Worm (Caenorhabditis elegans): Measurements from ENCODE around the gene wht-6.

wht-6 gene

DNA sequence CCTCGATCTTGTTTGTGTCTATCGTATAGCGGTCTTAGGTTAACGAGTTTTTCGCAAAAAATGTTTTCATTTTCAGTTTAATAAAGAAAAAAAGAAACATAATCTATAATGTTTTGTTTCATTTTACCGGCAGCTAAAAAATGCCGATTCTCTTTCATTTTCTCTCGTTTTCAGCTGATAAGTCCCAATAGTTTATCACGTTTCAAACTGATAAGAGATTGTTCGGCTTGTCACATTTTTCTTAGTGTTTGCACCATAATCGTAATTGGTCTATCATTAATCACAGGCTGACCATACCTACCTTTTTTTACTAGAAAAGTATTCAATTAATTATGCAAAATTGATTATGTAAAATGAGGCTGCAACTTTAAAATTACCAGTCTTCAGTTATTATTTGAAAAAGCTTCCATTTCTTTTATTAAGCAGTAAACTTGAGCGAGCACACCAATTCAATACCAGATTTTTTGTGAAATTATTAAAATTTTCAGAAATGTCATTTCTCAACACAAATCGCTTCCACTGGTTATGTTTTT, 23.7 kb downstream of the wht-6 start, which contains the start of gene F23F12.13:
Gene F23F12.13 (plus strand): TSS at position 483 of the 533 bp plus-strand sequence.
- no peak for TF ChIP-seq unc-62 (GFP tag; optimal IDR thresholded peaks at IDR 0.05)

DNA sequence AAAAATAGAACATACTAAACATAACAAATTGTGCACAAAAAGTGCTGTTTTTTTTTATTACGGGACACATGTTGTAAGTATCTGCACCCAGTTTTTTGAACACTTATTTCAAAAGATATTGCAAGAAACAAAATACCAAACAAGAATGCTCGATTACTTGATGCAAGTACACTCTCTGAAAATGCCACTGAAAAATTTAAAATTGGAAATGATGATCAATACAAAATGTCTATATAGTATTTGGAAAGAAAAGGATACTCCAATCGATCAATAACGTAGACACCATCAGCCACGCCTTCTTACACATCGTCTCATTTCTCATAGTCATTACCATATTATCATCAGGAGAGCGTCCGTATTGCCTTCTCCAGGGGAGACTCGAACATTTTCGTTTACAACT, 26.6 kb downstream of the wht-6 start, which contains the start of gene sdz-15:
Gene sdz-15 (plus strand): TSS at position 301 of the 400 bp plus-strand sequence.
- no peak for TF ChIP-seq unc-62 (GFP tag; optimal IDR thresholded peaks at IDR 0.05)

DNA sequence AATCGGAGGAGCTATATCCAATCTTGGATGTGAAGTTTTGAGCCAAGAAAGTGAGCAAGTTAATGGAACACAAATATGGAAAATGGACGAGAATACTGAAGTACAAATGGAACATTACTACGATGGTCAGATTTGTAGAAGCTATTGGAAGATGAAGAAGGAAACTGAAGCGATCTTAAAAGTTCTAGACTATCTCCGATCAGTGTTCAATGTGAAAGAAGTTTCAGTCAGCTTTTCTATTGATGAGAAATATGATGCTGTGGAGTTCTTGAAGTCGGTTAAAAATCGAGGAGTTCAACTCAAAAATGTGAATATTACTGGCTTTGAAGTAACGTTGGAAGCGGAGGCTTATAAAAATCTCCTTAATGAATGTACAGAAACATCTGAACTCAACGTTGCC, 27.6 kb downstream of the wht-6 start:
- no peak for TF ChIP-seq unc-62 (GFP tag; optimal IDR thresholded peaks at IDR 0.05)

DNA sequence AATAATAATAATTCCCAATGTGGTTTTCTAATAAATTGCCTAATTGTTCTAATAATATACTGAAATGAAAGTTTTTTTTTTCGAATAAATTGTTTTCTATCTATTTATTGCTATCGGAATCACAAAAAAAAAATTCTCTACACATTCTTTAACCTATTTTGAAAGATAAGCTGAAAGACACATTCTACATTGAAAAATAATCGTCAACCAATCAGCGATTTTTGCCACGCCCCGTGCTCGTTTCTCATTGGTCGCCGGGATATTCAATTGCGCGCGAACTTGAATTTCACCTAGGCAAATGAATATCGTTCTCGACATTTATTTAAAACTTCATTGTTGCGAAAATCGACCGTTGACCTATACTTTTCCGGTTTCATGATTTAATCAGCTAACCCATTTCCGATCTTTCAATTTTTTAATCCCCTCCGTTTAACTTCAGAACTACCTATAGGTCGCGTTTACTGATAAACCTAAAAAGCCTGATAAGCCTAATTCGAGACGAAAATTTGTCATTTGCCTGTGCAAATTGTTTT, 28.5 kb downstream of the wht-6 start, which contains the start of gene F23F12.3:
Gene F23F12.3 (plus strand): TSS at position 483 of the 533 bp plus-strand sequence.
- TF ChIP-seq unc-62 (GFP tag; optimal IDR thresholded peaks at IDR 0.05): no peak

DNA sequence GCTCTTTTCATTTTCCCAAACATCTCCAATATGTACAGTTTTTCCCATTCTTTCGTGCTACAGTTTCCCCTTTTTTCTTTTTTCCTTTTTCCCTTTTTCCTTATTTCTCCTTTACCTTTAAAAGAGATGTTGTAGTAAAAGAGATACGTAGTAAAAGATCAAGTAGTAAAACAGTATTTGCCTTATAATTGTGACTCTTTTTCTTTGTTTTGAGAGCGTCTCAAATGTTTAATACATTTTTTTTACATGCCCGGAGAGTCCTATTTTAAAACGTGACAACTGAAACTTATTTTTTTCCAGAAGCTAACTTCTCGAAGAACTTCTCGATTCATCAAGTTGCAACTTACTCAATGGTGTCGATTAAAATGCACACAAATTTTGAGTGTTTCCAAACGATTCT, 36.3 kb downstream of the wht-6 start, which contains the start of gene F23F12.12:
Gene F23F12.12 (plus strand): TSS at position 301 of the 400 bp plus-strand sequence.
- no peak for TF ChIP-seq unc-62 (GFP tag; optimal IDR thresholded peaks at IDR 0.05)

DNA sequence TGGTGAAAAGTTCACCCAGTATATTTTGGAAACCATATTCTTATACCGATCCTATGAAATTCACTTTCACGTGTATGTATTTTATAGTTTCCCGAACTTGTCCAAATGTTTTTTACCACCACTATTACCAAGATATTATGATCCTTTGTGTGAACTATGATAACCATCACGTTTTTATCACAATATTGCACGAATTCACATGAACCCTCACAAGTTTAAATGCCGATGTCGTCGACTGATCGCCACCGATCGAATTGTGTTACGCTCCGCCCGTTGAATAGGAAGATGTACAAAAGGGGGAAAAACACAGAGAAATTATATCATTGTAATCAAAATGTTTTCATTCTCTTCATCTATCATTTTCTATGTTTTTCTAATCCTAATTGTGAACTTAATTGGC, 36.8 kb downstream of the wht-6 start:
- TF ChIP-seq unc-62 (GFP tag; optimal IDR thresholded peaks at IDR 0.05): no peak

DNA sequence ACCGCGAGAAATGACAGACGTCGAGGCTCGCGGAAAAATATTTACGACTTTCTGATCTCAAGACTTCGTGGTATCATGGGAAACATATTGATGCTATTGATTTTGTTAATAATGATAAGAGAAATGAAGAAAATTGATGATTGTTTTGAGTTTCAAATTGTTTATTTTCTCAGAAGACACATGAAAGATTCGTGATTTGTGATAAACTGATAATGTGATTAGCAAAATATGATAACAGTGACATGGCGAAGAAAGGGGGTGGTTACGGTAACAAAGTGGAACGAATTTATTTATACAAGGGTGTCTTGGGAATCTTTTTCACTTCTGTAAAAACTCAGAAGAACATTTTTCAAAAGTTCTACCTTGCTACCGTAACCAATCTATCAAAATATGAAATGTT, 37.8 kb downstream of the wht-6 start:
- no peak for TF ChIP-seq unc-62 (GFP tag; optimal IDR thresholded peaks at IDR 0.05)

DNA sequence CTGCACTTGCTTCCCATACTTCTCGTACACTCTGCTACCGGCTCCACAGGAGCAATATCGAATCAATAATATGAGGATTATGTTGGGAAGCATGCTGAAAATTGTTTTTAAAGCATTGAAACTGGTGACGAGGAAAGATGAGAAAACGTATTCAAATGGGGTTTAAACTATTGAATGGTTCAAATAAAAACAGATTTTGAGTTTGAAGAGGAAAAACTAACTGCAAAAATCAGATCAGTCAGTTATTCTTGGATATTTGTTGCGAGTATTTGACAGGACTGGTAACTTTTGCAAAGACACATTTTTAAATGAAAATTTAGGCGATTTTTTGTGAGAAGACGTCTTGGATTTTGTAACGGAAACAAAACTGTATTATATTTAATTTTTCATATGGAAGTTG, 43.1 kb downstream of the wht-6 start, which contains the start of gene acr-5:
Gene acr-5 (minus strand): TSS at position 101 of the 400 bp plus-strand sequence.
- TF ChIP-seq unc-62 (GFP tag; optimal IDR thresholded peaks at IDR 0.05): no peak

DNA sequence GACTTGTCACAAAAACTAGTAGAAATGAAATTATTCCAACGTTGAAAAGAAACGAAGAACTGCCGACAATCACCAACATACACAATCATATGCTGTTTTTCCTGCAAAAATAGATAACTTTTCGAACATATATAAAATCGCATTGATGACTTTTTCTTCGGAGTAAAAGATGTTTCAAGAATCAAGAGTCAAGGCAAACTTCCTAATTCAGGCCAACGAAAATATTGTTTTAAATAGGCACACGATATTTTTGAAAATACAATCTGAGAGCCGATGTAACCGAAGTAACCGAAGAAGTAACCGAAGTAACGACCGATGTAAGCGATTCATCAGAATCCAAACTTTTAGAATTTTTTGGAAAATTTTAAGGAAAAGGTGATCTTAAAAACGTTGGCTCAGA, 48.4 kb downstream of the wht-6 start, which contains the start of gene C09E7.10:
Gene C09E7.10 (minus strand): TSS at position 101 of the 400 bp plus-strand sequence.
- no peak for TF ChIP-seq unc-62 (GFP tag; optimal IDR thresholded peaks at IDR 0.05)
